Fruit fly (Drosophila melanogaster): ENCODE measurements around the gene CG16998.
"Not testable (repeated sequence)": the region's sequence is repeated elsewhere in the genome, so short reads cannot be mapped to it uniquely, and the experiment has no call there.

The CG16998 gene

dm6 chr3L:7528380-7529080, 11.1 kb downstream of the CG16998 start, which contains the start of gene lqf:
TSS of gene lqf (plus strand) at chr3L:7528780.
- TF ChIP-seq CG8478 (optimal IDR thresholded peaks at IDR 0.05) (no peak), CTCF (optimal IDR thresholded peaks at IDR 0.05) (no peak)

dm6 chr3L:7527661-7528379, 11.8 kb downstream of the CG16998 start:
- TF ChIP-seq CTCF (optimal IDR thresholded peaks at IDR 0.05): no peak
- no peak for TF ChIP-seq CG8478 (optimal IDR thresholded peaks at IDR 0.05)

DNA sequence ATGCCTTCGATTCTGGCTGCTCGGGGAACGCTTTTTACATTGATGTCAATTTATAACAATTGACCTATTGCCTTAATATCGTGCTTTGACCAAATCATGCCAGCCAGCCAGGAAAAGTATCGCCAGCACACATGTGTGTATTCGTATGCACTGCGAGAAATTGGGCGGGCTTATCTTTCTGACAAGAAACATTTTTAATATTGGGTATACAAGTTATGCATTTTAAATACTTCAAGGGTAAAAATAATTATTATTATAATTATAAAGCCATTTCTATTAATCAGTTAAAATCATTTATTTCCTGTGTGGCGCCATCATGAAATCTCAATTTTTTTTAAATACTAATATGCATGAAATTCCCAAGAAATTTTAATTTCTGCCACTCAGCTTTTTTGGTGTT, 17.8 kb downstream of the CG16998 start:
- TF ChIP-seq CTCF (optimal IDR thresholded peaks at IDR 0.05) (no peak), CG8478 (optimal IDR thresholded peaks at IDR 0.05) (no peak)

dm6 chr3L:7520619-7521018, 19.0 kb downstream of the CG16998 start:
- TF ChIP-seq CG8478 (optimal IDR thresholded peaks at IDR 0.05): no peak
- TF ChIP-seq CTCF (optimal IDR thresholded peaks at IDR 0.05): no peak

- no peak for TF ChIP-seq CG8478 (optimal IDR thresholded peaks at IDR 0.05)
- no peak for TF ChIP-seq CTCF (optimal IDR thresholded peaks at IDR 0.05)
Observed at dm6 chr3L:7519219-7519618, 20.4 kb downstream of the CG16998 start.

DNA sequence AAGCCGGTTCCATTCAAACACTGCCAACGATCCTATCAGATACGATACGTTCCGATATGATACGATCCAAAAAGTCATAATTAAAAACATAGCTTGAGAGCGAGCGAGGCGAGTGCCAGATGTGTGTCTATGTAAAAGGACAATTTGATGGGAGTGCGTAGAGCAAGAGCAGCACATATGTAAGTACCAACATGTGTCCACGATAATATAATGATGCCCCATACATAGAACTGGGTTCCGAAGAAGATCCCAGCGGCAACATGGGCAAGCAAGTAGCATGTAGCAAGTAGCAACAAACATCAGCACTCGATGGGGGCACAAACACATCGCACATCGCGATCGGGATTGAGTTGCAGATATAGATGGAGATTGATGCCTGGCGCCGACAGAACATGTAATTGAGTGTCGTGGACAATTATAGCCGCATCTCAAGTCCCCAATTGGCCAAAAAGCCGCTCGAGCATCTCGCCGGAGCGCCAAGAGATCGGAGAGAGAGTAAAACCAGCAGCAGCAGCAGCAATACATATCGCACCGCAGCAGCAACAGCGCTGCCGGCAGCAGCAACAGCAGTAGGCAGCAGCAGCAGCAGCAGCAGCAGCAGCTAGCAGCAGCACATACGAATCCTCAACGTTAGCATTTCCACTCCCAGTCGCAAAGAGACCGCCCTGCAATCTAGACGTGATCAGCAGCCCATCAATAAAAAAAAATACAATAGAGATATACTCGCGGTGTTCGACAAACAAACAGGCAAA, 21.1 kb downstream of the CG16998 start, which contains the start of gene ltl:
ltl (plus strand) TSS at position 647 of the 752 bp plus-strand sequence.
- no peak for TF ChIP-seq CTCF (optimal IDR thresholded peaks at IDR 0.05)
- TF ChIP-seq CG8478 (optimal IDR thresholded peaks at IDR 0.05): no peak

- TF ChIP-seq CG8478 (optimal IDR thresholded peaks at IDR 0.05) (no peak), CTCF (optimal IDR thresholded peaks at IDR 0.05) (peak in 1 of 2 experiments; percentile 49)
Observed at dm6 chr3L:7510414-7511384, 28.9 kb downstream of the CG16998 start, which contains the start of gene CG7546. TSS of gene CG7546 (plus strand) at chr3L:7510986.

- no peak for TF ChIP-seq CTCF (optimal IDR thresholded peaks at IDR 0.05)
- TF ChIP-seq CG8478 (optimal IDR thresholded peaks at IDR 0.05): no peak
Observed at dm6 chr3L:7506117-7506516, 33.5 kb downstream of the CG16998 start, which contains the start of gene CG7548. TSS of gene CG7548 (minus strand) at chr3L:7506217.

DNA sequence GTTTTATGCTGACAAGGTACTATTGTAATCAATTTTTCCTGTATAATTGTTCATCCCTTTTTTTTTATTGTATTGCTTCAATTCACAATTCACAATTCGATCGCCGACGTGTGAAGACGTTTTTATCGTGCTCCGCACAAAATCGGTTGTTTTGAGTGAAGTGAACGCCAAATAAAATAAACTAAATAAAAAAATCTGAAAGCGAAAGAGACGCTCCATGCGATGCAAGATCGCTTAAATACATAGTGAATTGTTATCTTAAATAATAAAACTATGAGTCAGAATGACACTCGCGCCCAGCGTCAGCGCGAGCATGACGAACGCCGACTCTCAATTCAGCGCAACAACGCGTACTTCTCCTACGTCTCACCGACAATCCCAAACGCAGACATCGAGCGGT, 40.9 kb downstream of the CG16998 start, which contains the start of gene CG8539:
CG8539 (minus strand) TSS at position 101 of the 400 bp plus-strand sequence.
- TF ChIP-seq CTCF, CG8478 (optimal IDR thresholded peaks at IDR 0.05): not testable (repeated sequence)

DNA sequence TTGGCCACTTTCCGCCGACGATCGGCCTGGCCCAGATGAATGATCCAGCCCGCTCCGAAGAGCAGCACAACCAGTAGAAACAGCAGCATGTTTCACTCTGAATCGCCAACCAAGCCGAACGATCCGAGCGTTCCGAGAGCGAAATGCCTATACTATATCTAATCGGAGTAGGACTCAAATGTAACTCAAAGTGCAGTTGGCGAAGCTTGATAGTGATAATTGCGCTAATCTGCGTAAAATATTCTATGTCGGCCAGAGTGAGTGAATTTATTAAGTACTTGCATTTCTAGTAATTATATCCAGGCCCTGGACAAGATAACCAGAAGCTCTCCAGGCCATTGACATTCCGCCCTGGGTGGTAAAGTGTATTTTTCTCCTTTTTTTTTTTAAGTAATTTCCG, 43.5 kb downstream of the CG16998 start, which contains the start of gene Cyp4d8:
Cyp4d8 (minus strand) TSS at position 101 of the 400 bp plus-strand sequence.
- TF ChIP-seq CTCF (optimal IDR thresholded peaks at IDR 0.05): no peak
- no peak for TF ChIP-seq CG8478 (optimal IDR thresholded peaks at IDR 0.05)

dm6 chr3L:7491564-7491963, 48.1 kb downstream of the CG16998 start, which contains the start of gene Cyp316a1:
TSS of gene Cyp316a1 (plus strand) at chr3L:7491864.
- TF ChIP-seq CTCF (optimal IDR thresholded peaks at IDR 0.05) (no peak), CG8478 (optimal IDR thresholded peaks at IDR 0.05) (no peak)
